Fruit fly (Drosophila melanogaster) whole organism, embryonic: ENCODE data around the gene CG18473.

ENCODE experiments used
- Ada2b ChIP-seq: fragments of 200-800 bp; sonication (Bioruptor generic); IDR thresholded peaks from 2 replicates; pipeline ENCODE4 v1.3.6; 2022; ENCODE audit warnings: missing biosample characterization, missing genetic modification characterization
- Atf3 ChIP-seq: fragments of 200-800 bp; sonication (Bioruptor generic); optimal IDR thresholded peaks from 3 replicates; lab custom pipeline; 2016; ENCODE audit warnings: missing biosample characterization, missing genetic modification characterization
- BEAF-32 ChIP-seq: fragments of 200-800 bp; sonication (Bioruptor generic); optimal IDR thresholded peaks from 3 replicates; lab custom pipeline; 2017; ENCODE audit warnings: missing biosample characterization, missing genetic modification characterization, mild to moderate bottlenecking, moderate library complexity, missing genetic modification reagents
- CG10267 ChIP-seq: fragments of 200-800 bp; sonication (Bioruptor generic); optimal IDR thresholded peaks from 2 replicates; lab custom pipeline; 2018; ENCODE audit warnings: missing biosample characterization, mild to moderate bottlenecking, missing genetic modification characterization, moderate library complexity
- CG10321 ChIP-seq: fragments of 200-800 bp; sonication (Bioruptor generic); IDR thresholded peaks from 2 replicates; pipeline ENCODE4 v1.3.6; 2022; ENCODE audit warnings: missing biosample characterization, missing genetic modification characterization
- CG11093 ChIP-seq: fragments of 200-800 bp; sonication (Bioruptor generic); IDR thresholded peaks from 3 replicates; pipeline ENCODE4 v1.3.6; 2022; ENCODE audit warnings: missing biosample characterization, missing genetic modification characterization
- CG11695 ChIP-seq: fragments of 200-800 bp; sonication (Bioruptor generic); IDR thresholded peaks from 3 replicates; pipeline ENCODE4 v1.3.6; 2022; ENCODE audit warnings: missing biosample characterization, missing genetic modification characterization
- CG12155 ChIP-seq: fragments of 200-800 bp; sonication (Bioruptor generic); optimal IDR thresholded peaks from 3 replicates; lab custom pipeline; 2016; ENCODE audit warnings: missing biosample characterization, missing genetic modification characterization
- CG12299 ChIP-seq: fragments of 200-800 bp; sonication (Bioruptor generic); optimal IDR thresholded peaks from 2 replicates; lab custom pipeline; 2018; ENCODE audit warnings: missing biosample characterization, mild to moderate bottlenecking, missing genetic modification characterization
- CG12744 ChIP-seq: fragments of 200-800 bp; sonication (Bioruptor generic); optimal IDR thresholded peaks from 2 replicates; lab custom pipeline; 2016; ENCODE audit warnings: missing biosample characterization, missing genetic modification characterization
- CG13123 ChIP-seq: fragments of 200-800 bp; sonication (Bioruptor generic); optimal IDR thresholded peaks from 2 replicates; lab custom pipeline; 2016; ENCODE audit warnings: missing biosample characterization, missing genetic modification characterization
- CG13287 ChIP-seq: fragments of 200-800 bp; sonication (Bioruptor generic); IDR thresholded peaks from 2 replicates; pipeline ENCODE4 v1.3.6; 2022; ENCODE audit warnings: missing biosample characterization, missing genetic modification characterization; ENCODE audit not compliant: partially characterized antibody
- CG16813 ChIP-seq: fragments of 200-800 bp; sonication (Bioruptor generic); IDR thresholded peaks from 3 replicates; pipeline ENCODE4 v1.3.6; 2022; ENCODE audit warnings: missing biosample characterization, missing genetic modification characterization; ENCODE audit not compliant: partially characterized antibody
- CG17568 ChIP-seq: fragments of 200-800 bp; sonication (Bioruptor generic); optimal IDR thresholded peaks from 2 replicates; lab custom pipeline; 2018; ENCODE audit warnings: missing biosample characterization, mild to moderate bottlenecking, missing genetic modification characterization, moderate library complexity
- CG18619 ChIP-seq: fragments of 200-800 bp; sonication (Bioruptor generic); optimal IDR thresholded peaks from 3 replicates; lab custom pipeline; 2017; ENCODE audit warnings: missing biosample characterization, mild to moderate bottlenecking, missing genetic modification characterization
- CG2120 ChIP-seq: fragments of 200-800 bp; sonication (Bioruptor generic); optimal IDR thresholded peaks from 3 replicates; lab custom pipeline; 2016; ENCODE audit warnings: missing biosample characterization, missing genetic modification characterization
- CG30403 ChIP-seq: fragments of 200-800 bp; sonication (Bioruptor generic); optimal IDR thresholded peaks from 3 replicates; lab custom pipeline; 2016; ENCODE audit warnings: missing biosample characterization, missing genetic modification characterization
- CG31224 ChIP-seq: fragments of 200-800 bp; sonication (Bioruptor generic); IDR thresholded peaks from 2 replicates; pipeline ENCODE4 v1.3.6; 2022; ENCODE audit warnings: missing biosample characterization, missing genetic modification characterization
- CG31365 ChIP-seq: fragments of 200-800 bp; sonication (Bioruptor generic); optimal IDR thresholded peaks from 2 replicates; lab custom pipeline; 2018; ENCODE audit warnings: missing biosample characterization, mild to moderate bottlenecking, missing genetic modification characterization
- CG4282 ChIP-seq: fragments of 200-800 bp; sonication (Bioruptor generic); optimal IDR thresholded peaks from 2 replicates; lab custom pipeline; 2016; ENCODE audit warnings: missing biosample characterization, missing genetic modification characterization
- CG4328 ChIP-seq: fragments of 200-800 bp; sonication (Bioruptor generic); optimal IDR thresholded peaks from 3 replicates; lab custom pipeline; 2017; ENCODE audit warnings: missing biosample characterization, missing genetic modification reagents, missing genetic modification characterization
- CG6689 ChIP-seq: fragments of 200-800 bp; sonication (Bioruptor generic); IDR thresholded peaks from 2 replicates; pipeline ENCODE4 v1.3.6; 2022; ENCODE audit warnings: missing biosample characterization, missing genetic modification characterization
- CG7556 ChIP-seq: fragments of 200-800 bp; sonication (Bioruptor generic); optimal IDR thresholded peaks from 2 replicates; lab custom pipeline; 2017; ENCODE audit warnings: missing biosample characterization, mild to moderate bottlenecking, missing genetic modification characterization
- CG7786 ChIP-seq: fragments of 200-800 bp; sonication (Bioruptor generic); optimal IDR thresholded peaks from 2 replicates; lab custom pipeline; 2016; ENCODE audit warnings: missing biosample characterization, missing genetic modification characterization
- CG8089 ChIP-seq: fragments of 200-800 bp; sonication (Bioruptor generic); optimal IDR thresholded peaks from 3 replicates; lab custom pipeline; 2016; ENCODE audit warnings: missing biosample characterization, missing genetic modification characterization
- CG8765 ChIP-seq: fragments of 200-800 bp; sonication (Bioruptor generic); IDR thresholded peaks from 2 replicates; pipeline ENCODE4 v1.3.6; 2022; ENCODE audit warnings: missing biosample characterization, missing genetic modification characterization
- CTCF ChIP-seq: fragments of 200-800 bp; sonication (Bioruptor generic); optimal IDR thresholded peaks from 2 replicates; lab custom pipeline; 2017; ENCODE audit warnings: missing biosample characterization, mild to moderate bottlenecking, missing genetic modification characterization, moderate library complexity
- Chrac-16 ChIP-seq: fragments of 200-800 bp; sonication (Bioruptor generic); optimal IDR thresholded peaks from 3 replicates; lab custom pipeline; 2016; ENCODE audit warnings: missing biosample characterization, missing genetic modification characterization
- Dip3 ChIP-seq: fragments of 200-800 bp; sonication (Bioruptor generic); optimal IDR thresholded peaks from 3 replicates; lab custom pipeline; 2016; ENCODE audit warnings: missing biosample characterization, missing genetic modification characterization
- Elba2 ChIP-seq: fragments of 200-800 bp; sonication (Bioruptor generic); optimal IDR thresholded peaks from 3 replicates; lab custom pipeline; 2016; ENCODE audit warnings: missing biosample characterization, missing genetic modification characterization
- Ets65A ChIP-seq: fragments of 200-800 bp; sonication (Bioruptor generic); peaks from one replicate; lab custom pipeline; 2016; ENCODE audit warnings: missing biosample characterization, missing genetic modification characterization
- Fer3 ChIP-seq: fragments of 200-800 bp; sonication (Bioruptor generic); optimal IDR thresholded peaks from 2 replicates; lab custom pipeline; 2018; ENCODE audit warnings: missing biosample characterization, mild to moderate bottlenecking, missing genetic modification characterization, moderate library complexity
- Gug ChIP-seq: fragments of 200-800 bp; sonication (Bioruptor generic); IDR thresholded peaks from 4 replicates; pipeline ENCODE4 v1.3.6; 2022; ENCODE audit warnings: missing biosample characterization, missing genetic modification characterization
- Hmr ChIP-seq: fragments of 200-800 bp; sonication (Bioruptor generic); optimal IDR thresholded peaks from 3 replicates; lab custom pipeline; 2017; ENCODE audit warnings: mild to moderate bottlenecking, missing biosample characterization, missing genetic modification reagents, missing genetic modification characterization
- Jarid2 ChIP-seq: fragments of 200-800 bp; sonication (Bioruptor generic); optimal IDR thresholded peaks from 3 replicates; lab custom pipeline; 2017; ENCODE audit warnings: mild to moderate bottlenecking, missing biosample characterization, missing genetic modification reagents, missing genetic modification characterization
- Scr ChIP-seq: fragments of 200-800 bp; sonication (Bioruptor generic); IDR thresholded peaks from 2 replicates; pipeline ENCODE4 v1.3.6; 2022; ENCODE audit warnings: missing biosample characterization, missing genetic modification characterization; ENCODE audit not compliant: partially characterized antibody
- ara ChIP-seq: fragments of 200-800 bp; sonication (Bioruptor generic); IDR thresholded peaks from 2 replicates; pipeline ENCODE4 v1.3.6; 2022; ENCODE audit warnings: missing biosample characterization, missing genetic modification characterization
- cad ChIP-seq: fragments of >200 bp; optimal IDR thresholded peaks from 2 replicates; lab custom pipeline; 2017; ENCODE audit warnings: missing biosample characterization, missing genetic modification characterization
- ci ChIP-seq: fragments of 200-800 bp; sonication (Bioruptor generic); IDR thresholded peaks from 3 replicates; pipeline ENCODE4 v1.3.6; 2022; ENCODE audit warnings: missing biosample characterization, missing genetic modification characterization
- crc ChIP-seq: fragments of 200-800 bp; sonication (Bioruptor generic); optimal IDR thresholded peaks from 2 replicates; lab custom pipeline; 2016; ENCODE audit warnings: missing biosample characterization, missing genetic modification characterization
- fd3F ChIP-seq: fragments of 200-800 bp; sonication (Bioruptor generic); optimal IDR thresholded peaks from 2 replicates; lab custom pipeline; 2018; ENCODE audit warnings: missing biosample characterization, mild to moderate bottlenecking, missing genetic modification characterization, moderate library complexity
- grn ChIP-seq: fragments of 200-800 bp; sonication (Bioruptor generic); optimal IDR thresholded peaks from 3 replicates; lab custom pipeline; 2017; ENCODE audit warnings: missing biosample characterization, missing genetic modification characterization
- gt ChIP-seq: fragments of 200-800 bp; sonication (Bioruptor generic); IDR thresholded peaks from 2 replicates; pipeline ENCODE4 v1.3.6; 2022; ENCODE audit warnings: missing biosample characterization, missing genetic modification characterization
- lov ChIP-seq, 2 experiments: fragments of 200-800 bp in 1 of 2; fragments of >200 bp in 1 of 2; sonication (Bioruptor generic) in 1 of 2; IDR thresholded peaks in 1 of 2; optimal IDR thresholded peaks in 1 of 2; 2 replicates in 1 of 2; 3 replicates in 1 of 2; pipeline versions ENCODE4 v1.3.6 to Lab custom; 2017 to 2022; ENCODE audit warnings: missing biosample characterization in 1 of 2, missing genetic modification characterization in 1 of 2
- onecut ChIP-seq: fragments of 200-800 bp; sonication (Bioruptor generic); IDR thresholded peaks from 2 replicates; pipeline ENCODE4 v1.3.6; 2022; ENCODE audit warnings: missing biosample characterization, missing genetic modification characterization
- pzg ChIP-seq: fragments of 200-800 bp; sonication (Bioruptor generic); optimal IDR thresholded peaks from 3 replicates; lab custom pipeline; 2018; ENCODE audit warnings: missing biosample characterization, mild to moderate bottlenecking, missing genetic modification characterization, moderate library complexity
- repo ChIP-seq: fragments of 200-800 bp; sonication (Bioruptor generic); optimal IDR thresholded peaks from 2 replicates; lab custom pipeline; 2016; ENCODE audit warnings: missing biosample characterization, missing genetic modification characterization
- slbo ChIP-seq: fragments of 200-800 bp; sonication (Bioruptor generic); IDR thresholded peaks from 2 replicates; pipeline ENCODE4 v1.3.6; 2022; ENCODE audit warnings: missing biosample characterization, missing genetic modification characterization
- stc ChIP-seq: fragments of 200-800 bp; sonication (Bioruptor generic); IDR thresholded peaks from 2 replicates; pipeline ENCODE4 v1.3.6; 2022; ENCODE audit warnings: missing biosample characterization, missing genetic modification characterization
- wek ChIP-seq: fragments of 200-800 bp; sonication (Bioruptor generic); optimal IDR thresholded peaks from 3 replicates; lab custom pipeline; 2018; ENCODE audit warnings: missing biosample characterization, mild to moderate bottlenecking, missing genetic modification characterization, moderate library complexity

CG18473 gene

DNA sequence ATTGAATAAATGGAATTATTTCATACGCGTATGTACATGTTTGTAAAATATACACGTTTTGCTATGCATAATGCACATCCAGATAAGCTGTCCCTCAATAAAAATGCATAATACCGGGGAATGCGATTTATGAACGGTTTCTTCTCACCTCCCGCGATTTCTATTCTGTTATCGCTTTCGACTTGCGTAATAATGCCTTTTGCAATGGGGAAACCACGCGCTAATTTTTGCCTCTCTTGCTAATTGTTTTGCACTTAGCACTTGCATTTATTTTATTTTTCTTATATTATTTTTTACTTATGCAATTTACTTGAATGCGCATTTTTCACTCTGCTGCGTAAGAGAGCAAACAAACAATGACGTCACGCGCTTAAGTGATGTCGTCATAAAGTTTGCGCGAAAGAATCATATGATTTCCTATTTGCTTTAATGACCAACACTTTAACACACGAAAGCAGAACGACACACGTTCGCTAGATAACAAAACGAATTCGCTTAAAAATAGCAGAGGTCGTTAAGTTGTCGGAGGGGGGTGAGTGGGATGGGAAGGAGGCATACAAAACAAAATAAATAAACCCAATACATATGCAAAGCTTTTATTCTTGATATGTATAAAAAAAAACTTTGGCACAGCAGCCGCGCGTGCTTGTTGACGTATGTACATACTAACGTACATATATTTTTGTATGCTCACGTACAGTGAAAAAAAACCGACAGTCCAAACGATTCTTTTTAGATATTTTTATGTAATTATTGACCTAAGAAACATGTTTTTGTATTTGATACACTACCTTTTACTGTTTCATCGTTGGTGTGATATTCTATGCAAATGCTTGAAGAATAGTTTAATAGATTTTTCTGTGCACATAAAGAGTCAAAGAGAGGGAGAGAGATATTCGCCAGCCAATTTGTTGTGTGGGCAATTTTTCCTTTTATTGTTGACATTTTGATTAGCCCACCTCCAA is 11.4 kb upstream of the CG18473 start (continued):
- TF ChIP-seq repo (GFP tag; lab: Kevin White, UChicago) (peak; percentile 28), Jarid2 (GFP tag; lab: Kevin White, UChicago) (no peak), CG8089 (peak; percentile 28), CG7786 (GFP tag; lab: Kevin White, UChicago) (peak; percentile 59), CTCF (peak; percentile 18), CG11695 (GFP tag; lab: Robert Waterston, UW) (no peak), Atf3 (GFP tag; lab: Kevin White, UChicago) (peak; percentile 20), CG2120 (GFP tag; lab: Kevin White, UChicago) (peak; percentile 91), CG8765 (GFP tag; lab: Robert Waterston, UW) (no peak), CG31224 (GFP tag; lab: Robert Waterston, UW) (no peak), ci (GFP tag; lab: Robert Waterston, UW) (no peak), CG10321 (GFP tag; lab: Robert Waterston, UW) (no peak), Gug (GFP tag; lab: Robert Waterston, UW) (peak; percentile 41; the same call in 2 of the 4 replicates), CG10267 (tag; lab: Kevin White, UChicago) (peak; percentile 4), cad (GFP tag; lab: Kevin White, UChicago) (no peak), CG4282 (GFP tag; lab: Kevin White, UChicago) (no peak), CG12299 (tag; lab: Kevin White, UChicago) (no peak), Ets65A (peak; percentile 78), CG12155 (peak; percentile 69), wek (GFP tag; lab: Kevin White, UChicago) (no peak), Elba2 (GFP tag; lab: Kevin White, UChicago) (no peak), crc (GFP tag; lab: Kevin White, UChicago) (peak; percentile 70), CG17568 (GFP tag; lab: Kevin White, UChicago) (peak; percentile 69), gt (GFP tag; lab: Robert Waterston, UW) (no peak), onecut (no peak), stc (GFP tag; lab: Robert Waterston, UW) (no peak), CG12744 (GFP tag; lab: Kevin White, UChicago) (peak; percentile 42), CG11093 (GFP tag; lab: Robert Waterston, UW) (no peak), CG31365 (no peak), pzg (GFP tag; lab: Kevin White, UChicago) (peak; percentile 3), CG18619 (peak; percentile 45), Ada2b (no peak), CG7556 (GFP tag; lab: Kevin White, UChicago) (peak; percentile 70), grn (GFP tag; lab: Kevin White, UChicago) (no peak), CG6689 (GFP tag; lab: Robert Waterston, UW) (no peak), BEAF-32 (no peak), CG13287 (GFP tag; lab: Robert Waterston, UW) (no peak), lov (optimal IDR thresholded peaks at IDR 0.05; lab: Kevin White, UChicago) (no peak), lov (GFP tag; IDR thresholded peaks at IDR 0.05; lab: Robert Waterston, UW) (no peak), CG16813 (no peak), Dip3 (peak; percentile 73), Scr (GFP tag; lab: Robert Waterston, UW) (no peak), Hmr (peak; percentile 77), Chrac-16 (GFP tag; lab: Kevin White, UChicago) (peak; percentile 40), CG13123 (GFP tag; lab: Kevin White, UChicago) (no peak), Fer3 (tag; lab: Kevin White, UChicago) (peak; percentile 51), slbo (GFP tag; lab: Robert Waterston, UW) (no peak), fd3F (GFP tag; lab: Kevin White, UChicago) (peak; percentile 65), CG30403 (peak; percentile 54), ara (GFP tag; lab: Robert Waterston, UW) (no peak), CG4328 (GFP tag; lab: Kevin White, UChicago) (peak; percentile 48)
